Worm (Caenorhabditis elegans): ENCODE data around the gene fbxa-215.

DNA sequence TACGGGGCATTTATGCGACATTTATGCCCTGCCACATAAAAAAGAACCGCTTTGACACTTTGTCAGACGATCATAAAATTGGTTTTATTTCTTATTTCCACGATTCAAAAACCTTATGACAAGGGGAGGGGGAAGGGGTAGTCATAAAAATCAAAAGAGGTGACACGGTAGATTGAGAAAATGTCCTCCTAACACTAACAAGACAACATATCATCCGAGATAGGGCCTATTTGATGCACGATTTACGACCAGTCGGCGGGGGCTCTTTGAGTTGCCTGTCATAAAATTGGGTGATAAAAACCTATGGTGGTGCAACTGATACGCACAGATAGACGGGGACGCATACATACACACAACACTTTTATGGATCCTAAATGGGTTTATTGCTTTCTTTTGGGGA is 41.2 kb upstream of the fbxa-215 start:
- TF ChIP-seq ztf-11 (tag; optimal IDR thresholded peaks at IDR 0.05), result no peak
- TF ChIP-seq pqm-1 (tag; optimal IDR thresholded peaks at IDR 0.05), result peak; percentile 71
- TF ChIP-seq nhr-77 (tag; optimal IDR thresholded peaks at IDR 0.05), result no peak
- no peak for TF ChIP-seq nhr-11 (tag; optimal IDR thresholded peaks at IDR 0.05)
- TF ChIP-seq jun-1 (tag; optimal IDR thresholded peaks at IDR 0.05), result no peak
- TF ChIP-seq spr-1 (tag; optimal IDR thresholded peaks at IDR 0.05), result no peak
- no peak for TF ChIP-seq ZK546.5 (tag; optimal IDR thresholded peaks at IDR 0.05)
